Worm (Caenorhabditis elegans) whole organism, mixed stage, embryonic: ENCODE data around the gene glr-2.

Experiments
- lsy-2 ChIP-seq: fragments of 150-350 bp; optimal IDR thresholded peaks from 2 replicates; lab custom pipeline; 2014; ENCODE audit warnings: missing biosample characterization, missing genetic modification characterization
- nhr-28 ChIP-seq: fragments of 150-350 bp; optimal IDR thresholded peaks from 2 replicates; lab custom pipeline; 2014; ENCODE audit warnings: missing biosample characterization, missing genetic modification characterization
- nhr-76 ChIP-seq: sonication (generic microtip); optimal IDR thresholded peaks from 2 replicates; lab custom pipeline; 2017; ENCODE audit warnings: missing biosample characterization, missing genetic modification characterization
- unc-62 ChIP-seq: fragments of 150-350 bp; optimal IDR thresholded peaks from 2 replicates; lab custom pipeline; 2014; ENCODE audit warnings: missing biosample characterization, missing genetic modification reagents, missing genetic modification characterization

DNA sequence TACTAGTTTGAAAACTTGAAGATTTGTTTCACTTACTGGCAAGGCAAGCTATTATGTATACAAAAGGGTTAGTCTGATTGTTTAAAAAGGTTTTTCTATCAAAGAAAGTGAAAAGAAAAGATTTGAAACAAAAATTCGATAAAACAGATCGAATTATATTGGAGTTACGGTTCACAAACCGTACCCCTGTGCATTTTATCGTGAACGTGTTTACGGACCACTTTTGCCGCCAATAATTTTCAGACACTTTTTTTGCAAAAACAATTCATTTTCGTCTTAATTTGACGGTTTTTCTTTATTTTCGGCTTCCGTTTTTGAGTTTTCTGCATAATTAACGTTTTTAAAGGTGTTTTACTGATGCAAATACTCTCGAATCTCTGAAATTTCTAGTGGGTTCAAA, 20.5 kb upstream of the glr-2 start:
- TF ChIP-seq nhr-28 = no peak
- TF ChIP-seq nhr-76 = no peak
- TF ChIP-seq unc-62 (GFP tag; lab: Kevin White, UChicago) = no peak
- TF ChIP-seq lsy-2 = no peak
